Worm (Caenorhabditis elegans): ENCODE results near the gene srh-201.

DNA sequence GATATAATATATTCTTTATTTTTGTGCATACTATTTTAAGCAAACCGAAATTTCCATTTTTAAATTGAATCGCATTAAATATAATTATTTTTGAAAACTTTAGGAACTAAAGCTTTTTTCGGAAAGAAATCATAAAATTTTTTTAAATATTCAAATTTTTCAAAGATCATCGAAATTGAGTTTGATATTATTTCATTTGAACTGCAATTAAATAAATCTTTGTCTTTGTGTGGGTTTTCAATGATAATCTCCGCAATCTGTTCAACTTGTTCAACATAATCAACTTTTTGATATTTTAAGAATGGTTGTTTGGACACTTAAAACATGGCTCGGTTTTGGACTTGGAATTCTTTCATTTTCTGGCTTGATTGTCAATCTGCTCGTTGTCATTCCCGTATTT lies 4.5 kb downstream of the srh-201 start, which contains the start of gene srx-2:
- TF ChIP-seq ets-7 (tag; optimal IDR thresholded peaks at IDR 0.05) (no peak), hmg-4 (GFP tag; optimal IDR thresholded peaks at IDR 0.05) (no peak), sea-1 (GFP tag; conservative IDR thresholded peaks at IDR 0.05) (no peak), ama-1 (optimal IDR thresholded peaks at IDR 0.05) (no peak), aly-1 (tag; optimal IDR thresholded peaks at IDR 0.05) (no peak), hnd-1 (tag; optimal IDR thresholded peaks at IDR 0.05) (no peak)
